Worm (Caenorhabditis elegans) whole organism, young adult: ENCODE data around the gene F38B2.2.

Experiments used
- B0019.2 ChIP-seq: fragments of 200-800 bp; sonication (Bioruptor generic); conservative IDR thresholded peaks from 2 replicates; pipeline ENCODE4 v1.3.6; 2022; ENCODE audit warnings: missing genetic modification reagents, missing genetic modification characterization, missing compliant biosample characterization
- B0336.3 ChIP-seq: fragments of 200-800 bp; sonication (Bioruptor generic); IDR thresholded peaks from 2 replicates; pipeline ENCODE4 v1.3.6; 2022; ENCODE audit warnings: missing genetic modification characterization, missing compliant biosample characterization
- C17E4.6 ChIP-seq: fragments of 200-800 bp; sonication (Bioruptor generic); IDR thresholded peaks from 2 replicates; pipeline ENCODE4 v1.3.6; 2022; ENCODE audit warnings: missing genetic modification reagents, missing genetic modification characterization, missing compliant biosample characterization
- F49E8.2 ChIP-seq: sonication (generic microtip); optimal IDR thresholded peaks from 3 replicates; lab custom pipeline; 2017; ENCODE audit warnings: missing genetic modification characterization, mild to moderate bottlenecking, missing compliant biosample characterization, antibody characterized with exemption, moderate library complexity; ENCODE audit not compliant: insufficient read depth
- F57A8.1 ChIP-seq: fragments of 200-800 bp; sonication (Bioruptor generic); optimal IDR thresholded peaks from 2 replicates; lab custom pipeline; 2018; ENCODE audit warnings: mild to moderate bottlenecking, missing genetic modification characterization, moderate library complexity, missing compliant biosample characterization
- K12H6.12 ChIP-seq: fragments of 200-800 bp; sonication (Bioruptor generic); optimal IDR thresholded peaks from 2 replicates; lab custom pipeline; 2018; ENCODE audit warnings: mild to moderate bottlenecking, missing genetic modification characterization, missing compliant biosample characterization
- Y56A3A.18 ChIP-seq: fragments of 200-800 bp; sonication (Bioruptor generic); IDR thresholded peaks from 2 replicates; pipeline ENCODE4 v1.3.6; 2022; ENCODE audit warnings: missing genetic modification reagents, missing genetic modification characterization, missing compliant biosample characterization
- Y95B8A.8 ChIP-seq: fragments of 200-800 bp; sonication (Bioruptor generic); IDR thresholded peaks from 2 replicates; pipeline ENCODE4 v1.3.6; 2022; ENCODE audit warnings: missing genetic modification reagents, missing genetic modification characterization, missing compliant biosample characterization
- ZK185.1 ChIP-seq: sonication (generic microtip); optimal IDR thresholded peaks from 2 replicates; lab custom pipeline; 2016; ENCODE audit warnings: mild to moderate bottlenecking, missing genetic modification characterization, missing compliant biosample characterization; ENCODE audit not compliant: poor library complexity, severe bottlenecking
- akir-1 ChIP-seq: fragments of 200-800 bp; sonication (Bioruptor generic); optimal IDR thresholded peaks from 2 replicates; lab custom pipeline; 2018; ENCODE audit warnings: mild to moderate bottlenecking, missing genetic modification characterization, moderate library complexity, missing compliant biosample characterization
- athp-1 ChIP-seq: sonication (generic microtip); optimal IDR thresholded peaks from 2 replicates; lab custom pipeline; 2017; ENCODE audit warnings: mild to moderate bottlenecking, missing genetic modification characterization, missing compliant biosample characterization
- bed-1 ChIP-seq: fragments of 200-800 bp; sonication (Bioruptor generic); IDR thresholded peaks from 2 replicates; pipeline ENCODE4 v1.3.6; 2022; ENCODE audit warnings: missing genetic modification reagents, missing genetic modification characterization, missing compliant biosample characterization
- ccch-3 ChIP-seq: fragments of 200-800 bp; sonication (Bioruptor generic); optimal IDR thresholded peaks from 2 replicates; lab custom pipeline; 2018; ENCODE audit warnings: mild to moderate bottlenecking, missing genetic modification characterization, missing compliant biosample characterization
- cebp-1 ChIP-seq, 2 experiments: fragments of 200-800 bp in 1 of 2; sonication (Bioruptor generic) in 1 of 2; sonication (generic microtip) in 1 of 2; IDR thresholded peaks in 1 of 2; optimal IDR thresholded peaks in 1 of 2; 2 replicates each; pipeline versions ENCODE4 v1.3.6 to Lab custom; 2017 to 2022; ENCODE audit warnings: missing compliant biosample characterization in 2 of 2, missing genetic modification characterization in 2 of 2, mild to moderate bottlenecking in 1 of 2, missing genetic modification reagents in 1 of 2, moderate library complexity in 1 of 2
- ceh-27 ChIP-seq: fragments of 200-800 bp; sonication (Bioruptor generic); optimal IDR thresholded peaks from 2 replicates; lab custom pipeline; 2018; ENCODE audit warnings: mild to moderate bottlenecking, missing genetic modification characterization, moderate library complexity, missing compliant biosample characterization
- ceh-40 ChIP-seq: fragments of 200-800 bp; sonication (Bioruptor generic); IDR thresholded peaks from 2 replicates; pipeline ENCODE4 v1.3.6; 2022; ENCODE audit warnings: missing genetic modification characterization, missing compliant biosample characterization
- ceh-58 ChIP-seq: fragments of 200-800 bp; sonication (Bioruptor generic); IDR thresholded peaks from 2 replicates; pipeline ENCODE4 v1.3.6; 2022; ENCODE audit warnings: missing genetic modification characterization, missing compliant biosample characterization
- dox-1 ChIP-seq: fragments of 200-800 bp; sonication (Bioruptor generic); IDR thresholded peaks from 2 replicates; pipeline ENCODE4 v1.3.6; 2022; ENCODE audit warnings: missing genetic modification reagents, missing genetic modification characterization, missing compliant biosample characterization
- egl-18 ChIP-seq: fragments of 200-800 bp; sonication (Bioruptor generic); IDR thresholded peaks from 2 replicates; pipeline ENCODE4 v1.3.6; 2022; ENCODE audit warnings: missing genetic modification reagents, missing genetic modification characterization, missing compliant biosample characterization
- ets-4 ChIP-seq: fragments of 200-800 bp; sonication (Bioruptor generic); optimal IDR thresholded peaks from 2 replicates; lab custom pipeline; 2018; ENCODE audit warnings: mild to moderate bottlenecking, missing genetic modification characterization, missing compliant biosample characterization
- him-1 ChIP-seq: sonication (generic microtip); optimal IDR thresholded peaks from 2 replicates; lab custom pipeline; 2016; ENCODE audit warnings: missing genotype, missing genetic modification reagents, missing genetic modification characterization, missing compliant biosample characterization
- hlh-12 ChIP-seq: sonication (generic microtip); optimal IDR thresholded peaks from 2 replicates; lab custom pipeline; 2016; ENCODE audit warnings: missing genetic modification characterization, missing compliant biosample characterization
- hmg-1.2 ChIP-seq: fragments of 200-800 bp; sonication (Bioruptor generic); IDR thresholded peaks from 2 replicates; pipeline ENCODE4 v1.3.6; 2022; ENCODE audit warnings: missing genetic modification reagents, missing genetic modification characterization, missing compliant biosample characterization
- hmg-20 ChIP-seq: fragments of 200-800 bp; sonication (Bioruptor generic); IDR thresholded peaks from 2 replicates; pipeline ENCODE4 v1.3.6; 2022; ENCODE audit warnings: missing genetic modification reagents, missing genetic modification characterization, missing compliant biosample characterization
- let-526 ChIP-seq: fragments of 200-800 bp; sonication (Bioruptor generic); IDR thresholded peaks from 2 replicates; pipeline ENCODE4 v1.3.6; 2022; ENCODE audit warnings: missing genetic modification reagents, missing genetic modification characterization, missing compliant biosample characterization
- lin-35 ChIP-seq, 3 experiments: fragments of 150-350 bp in 2 of 3; sonication (generic microtip) in 1 of 3; optimal IDR thresholded peaks; 2 replicates each; lab custom pipeline; 2014 to 2018; ENCODE audit warnings: missing biosample characterization in 3 of 3, missing genetic modification characterization in 3 of 3, missing genetic modification reagents in 3 of 3
- lin-40 ChIP-seq: sonication (generic microtip); optimal IDR thresholded peaks from 2 replicates; lab custom pipeline; 2016; ENCODE audit warnings: missing genetic modification characterization, mild to moderate bottlenecking, missing compliant biosample characterization, missing genotype, missing genetic modification reagents
- nhr-179 ChIP-seq: sonication (generic microtip); optimal IDR thresholded peaks from 2 replicates; lab custom pipeline; 2016; ENCODE audit warnings: mild to moderate bottlenecking, missing genetic modification characterization, missing compliant biosample characterization
- nhr-80 ChIP-seq: sonication (generic microtip); optimal IDR thresholded peaks from 2 replicates; lab custom pipeline; 2016; ENCODE audit warnings: missing genetic modification characterization, missing compliant biosample characterization
- repo-1 ChIP-seq: sonication (generic microtip); optimal IDR thresholded peaks from 2 replicates; lab custom pipeline; 2017; ENCODE audit warnings: mild to moderate bottlenecking, missing genetic modification characterization, missing compliant biosample characterization
- rpc-1 ChIP-seq, 2 experiments: fragments of 150-350 bp in 1 of 2; sonication (generic microtip) in 1 of 2; optimal IDR thresholded peaks; 2 replicates each; lab custom pipeline; 2014 to 2018; ENCODE audit warnings: missing biosample characterization in 1 of 2, missing genetic modification characterization in 1 of 2, missing genetic modification reagents in 1 of 2, missing genotype in 1 of 2
- sdz-38 ChIP-seq: sonication (generic microtip); optimal IDR thresholded peaks from 2 replicates; lab custom pipeline; 2016; ENCODE audit warnings: missing genotype, missing genetic modification characterization, missing compliant biosample characterization
- snpc-1.3 ChIP-seq: sonication (generic microtip); optimal IDR thresholded peaks from 2 replicates; lab custom pipeline; 2017; ENCODE audit warnings: missing genetic modification characterization, mild to moderate bottlenecking, missing compliant biosample characterization, antibody characterized with exemption, moderate library complexity, missing genotype, missing genetic modification reagents; ENCODE audit not compliant: insufficient read depth
- snpc-4 ChIP-seq, 5 experiments: fragments of 150-350 bp in 1 of 5; sonication (generic microtip) in 4 of 5; optimal IDR thresholded peaks; 2 replicates each; lab custom pipeline; 2014 to 2018; ENCODE audit warnings: missing genetic modification characterization in 5 of 5, missing biosample characterization in 3 of 5, antibody characterized with exemption in 2 of 5, mild to moderate bottlenecking in 2 of 5, missing compliant biosample characterization in 2 of 5, missing genotype in 2 of 5, moderate library complexity in 2 of 5, missing genetic modification reagents in 1 of 5
- somi-1 ChIP-seq: fragments of 200-800 bp; sonication (Bioruptor generic); optimal IDR thresholded peaks from 2 replicates; lab custom pipeline; 2018; ENCODE audit warnings: mild to moderate bottlenecking, missing genetic modification characterization, missing compliant biosample characterization
- tbp1 ChIP-seq: fragments of 200-800 bp; sonication (Bioruptor generic); optimal IDR thresholded peaks from 2 replicates; lab custom pipeline; 2018; ENCODE audit warnings: mild to moderate bottlenecking, missing genetic modification characterization, missing compliant biosample characterization
- unc-130 ChIP-seq: sonication (generic microtip); optimal IDR thresholded peaks from 2 replicates; lab custom pipeline; 2016; ENCODE audit warnings: missing genetic modification reagents, missing genetic modification characterization, missing compliant biosample characterization
- ztf-18 ChIP-seq: sonication (generic microtip); optimal IDR thresholded peaks from 2 replicates; lab custom pipeline; 2016; ENCODE audit warnings: missing genotype, mild to moderate bottlenecking, missing genetic modification characterization, missing compliant biosample characterization
- ztf-3 ChIP-seq: fragments of 200-800 bp; sonication (Bioruptor generic); optimal IDR thresholded peaks from 2 replicates; lab custom pipeline; 2018; ENCODE audit warnings: mild to moderate bottlenecking, missing genetic modification characterization, missing compliant biosample characterization

F38B2.2 gene

ce11 chrX:11270882-11271281 is 8.3 kb downstream of the F38B2.2 start, which contains the start of gene ifa-1:
Gene ifa-1, plus strand, starts transcription at chrX:11271182.
- TF ChIP-seq snpc-4 (GFP tag; optimal IDR thresholded peaks at IDR 0.05; lab: Kevin White, UChicago), result no peak
- TF ChIP-seq snpc-4 (tag; optimal IDR thresholded peaks at IDR 0.05; lab: Kevin White, UChicago), result no peak
- TF ChIP-seq nhr-179 (tag; lab: Kevin White, UChicago), result no peak
- no peak for TF ChIP-seq ccch-3 (GFP tag; lab: Kevin White, UChicago)
- no peak for TF ChIP-seq repo-1 (tag; lab: Kevin White, UChicago)

ce11 chrX:11268970-11269369 is 10.2 kb downstream of the F38B2.2 start, which contains the start of gene C03A3.3:
Gene C03A3.3, minus strand, starts transcription at chrX:11269070.
- TF ChIP-seq unc-130 (GFP tag; lab: Kevin White, UChicago), result no peak
- TF ChIP-seq let-526 (GFP tag; lab: Robert Waterston, UW), result no peak
- TF ChIP-seq egl-18 (GFP tag; lab: Robert Waterston, UW), result no peak
- TF ChIP-seq hmg-20 (GFP tag; lab: Robert Waterston, UW), result no peak
- TF ChIP-seq Y95B8A.8 (GFP tag; lab: Robert Waterston, UW), result no peak
- no peak for TF ChIP-seq B0019.2 (GFP tag; lab: Robert Waterston, UW)
- no peak for TF ChIP-seq athp-1 (tag; lab: Kevin White, UChicago)
- TF ChIP-seq ztf-3, result no peak
- no peak for TF ChIP-seq F49E8.2
- no peak for TF ChIP-seq C17E4.6 (GFP tag; lab: Robert Waterston, UW)

ce11 chrX:11266711-11267110 is 12.5 kb downstream of the F38B2.2 start, which contains the start of gene C03A3.9:
Gene C03A3.9, plus strand, starts transcription at chrX:11267011.
- TF ChIP-seq Y56A3A.18 (GFP tag; lab: Robert Waterston, UW), result no peak
- TF ChIP-seq akir-1, result no peak
- no peak for TF ChIP-seq ceh-58 (GFP tag; lab: Robert Waterston, UW)
- TF ChIP-seq ztf-18 (tag; lab: Kevin White, UChicago), result no peak
- TF ChIP-seq snpc-1.3, result no peak
- no peak for TF ChIP-seq B0336.3 (GFP tag; lab: Robert Waterston, UW)
- TF ChIP-seq him-1 (tag; lab: Kevin White, UChicago), result no peak
- no peak for TF ChIP-seq ceh-27 (GFP tag; lab: Kevin White, UChicago)
- no peak for TF ChIP-seq tbp1
- TF ChIP-seq Y95B8A.8 (GFP tag; lab: Robert Waterston, UW), result no peak
- no peak for TF ChIP-seq hmg-20 (GFP tag; lab: Robert Waterston, UW)
- TF ChIP-seq F57A8.1, result no peak
- no peak for TF ChIP-seq sdz-38 (tag; lab: Kevin White, UChicago)

- peak; percentile 33 for TF ChIP-seq ets-4
- TF ChIP-seq nhr-80 (tag; lab: Kevin White, UChicago), result peak; percentile 92
- no peak for TF ChIP-seq ceh-40
Observed at ce11 chrX:11264715-11265114, 14.5 kb downstream of the F38B2.2 start.

ce11 chrX:11262319-11263074 is 16.7 kb downstream of the F38B2.2 start, which contains the start of gene C03A3.2:
Gene C03A3.2, plus strand, starts transcription at chrX:11262848.
- TF ChIP-seq hlh-12 (tag; lab: Kevin White, UChicago) (no peak), lin-40 (tag; lab: Kevin White, UChicago) (peak; percentile 33), bed-1 (0 out of 2 replicates have a peak, but pooled peaks have one; percentile 60), C17E4.6 (GFP tag; lab: Robert Waterston, UW) (no peak), somi-1 (GFP tag; lab: Kevin White, UChicago) (peak; percentile 15), cebp-1 (GFP tag; IDR thresholded peaks at IDR 0.05; lab: Robert Waterston, UW) (no peak), cebp-1 (tag; optimal IDR thresholded peaks at IDR 0.05; lab: Kevin White, UChicago) (no peak), hmg-1.2 (GFP tag; lab: Robert Waterston, UW) (peak; percentile 45; the same call in 1 of the 2 replicates), ZK185.1 (tag; lab: Kevin White, UChicago) (peak; percentile 13), egl-18 (GFP tag; lab: Robert Waterston, UW) (no peak), dox-1 (GFP tag; lab: Robert Waterston, UW) (no peak), K12H6.12 (peak; percentile 69), lin-35 (GFP tag; optimal IDR thresholded peaks at IDR 0.05; lab: Kevin White, UChicago) (peak in 2 of 3 experiments; percentile 19 to 45), rpc-1 (optimal IDR thresholded peaks at IDR 0.05; lab: Kevin White, UChicago) (no peak), rpc-1 (tag; optimal IDR thresholded peaks at IDR 0.05; lab: Kevin White, UChicago) (no peak)
